Fruit fly (Drosophila melanogaster): Measurements from ENCODE around the gene Nup154.

Nup154 gene

DNA sequence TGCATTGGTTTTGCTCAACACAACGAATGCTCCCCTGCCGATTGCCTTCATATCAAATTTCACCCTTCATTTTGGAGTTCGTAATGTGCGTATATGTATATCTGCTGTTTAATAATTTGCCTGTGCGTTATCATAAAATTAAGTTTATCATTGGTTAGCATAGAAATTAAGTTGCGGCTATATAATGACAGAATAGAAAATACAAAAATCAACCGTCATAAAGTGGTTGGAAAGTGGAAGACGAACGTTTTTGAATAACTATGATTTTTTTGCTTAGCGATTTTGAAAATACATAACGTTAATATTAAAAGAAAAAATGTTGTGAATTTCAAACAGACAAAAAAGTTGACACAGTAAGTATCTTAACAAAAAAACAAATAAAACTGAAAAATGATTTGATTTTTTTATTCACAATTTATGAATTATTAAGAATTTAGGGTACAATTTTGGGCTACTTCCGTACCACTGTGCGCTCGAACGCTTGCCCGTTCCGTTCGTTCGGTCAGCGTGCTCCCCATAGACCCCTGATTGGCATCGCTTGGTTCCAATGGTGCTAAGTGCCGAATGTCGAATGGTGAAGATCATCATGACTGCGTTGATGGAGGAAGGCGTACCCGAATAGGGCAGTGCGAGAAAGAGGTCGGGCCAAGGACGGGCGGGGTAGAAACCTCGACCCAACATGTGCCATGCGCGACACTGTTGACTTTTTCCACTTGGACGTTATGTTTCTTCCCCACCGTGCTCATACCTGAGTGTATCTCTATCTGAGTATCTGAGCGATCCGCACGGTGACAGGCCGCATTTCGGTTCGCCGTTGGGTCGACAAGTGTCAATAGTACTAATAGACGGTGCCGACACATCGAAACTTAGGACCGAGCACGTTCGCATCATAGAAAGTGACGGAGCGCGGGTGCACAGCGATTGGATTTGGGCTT, 33.2 kb downstream of the Nup154 start (continued):
- TF ChIP-seq tin (GFP tag; optimal IDR thresholded peaks at IDR 0.05) (peak; percentile 35), Nf-YB (GFP tag; optimal IDR thresholded peaks at IDR 0.05) (peak; percentile 49), E2f1 (GFP tag; IDR thresholded peaks at IDR 0.05) (no peak), PHDP (tag; optimal IDR thresholded peaks at IDR 0.05) (peak; percentile 68), Rfx (GFP tag; IDR thresholded peaks at IDR 0.05) (peak; percentile 53; the same call in 1 of the 2 replicates), inv (GFP tag; IDR thresholded peaks at IDR 0.05; ENCODE audit: partially characterized antibody) (no peak), CG14014 (GFP tag; IDR thresholded peaks at IDR 0.05) (peak; percentile 36; the same call in 1 of the 2 replicates), cato (GFP tag; optimal IDR thresholded peaks at IDR 0.05; ENCODE audit: borderline replicate concordance) (peak; percentile 26), CG31388 (GFP tag; optimal IDR thresholded peaks at IDR 0.05) (no peak), hbn (GFP tag; IDR thresholded peaks at IDR 0.05; ENCODE audit: partially characterized antibody) (no peak), Fer1 (GFP tag; optimal IDR thresholded peaks at IDR 0.05) (peak; percentile 33), Hey (tag; optimal IDR thresholded peaks at IDR 0.05) (no peak), CG9817 (tag; optimal IDR thresholded peaks at IDR 0.05) (peak; percentile 17), Ets65A (GFP tag) (peak; percentile 67), CG2129 (GFP tag; IDR thresholded peaks at IDR 0.05; ENCODE audit: partially characterized antibody) (no peak), sug (tag; optimal IDR thresholded peaks at IDR 0.05) (no peak), CG18262 (tag; optimal IDR thresholded peaks at IDR 0.05) (peak; percentile 78), Bdp1 (GFP tag; optimal IDR thresholded peaks at IDR 0.05) (no peak), CG17385 (GFP tag; optimal IDR thresholded peaks at IDR 0.05) (peak; percentile 47), crol (GFP tag; IDR thresholded peaks at IDR 0.05) (peak; percentile 88), CG8944 (GFP tag; optimal IDR thresholded peaks at IDR 0.05) (peak; percentile 2), CG17186 (GFP tag; optimal IDR thresholded peaks at IDR 0.05) (no peak), pnt (GFP tag; optimal IDR thresholded peaks at IDR 0.05) (peak; percentile 24), mam (GFP tag; optimal IDR thresholded peaks at IDR 0.05) (peak; percentile 4), run (tag; optimal IDR thresholded peaks at IDR 0.05) (peak; percentile 31), z (GFP tag; IDR thresholded peaks at IDR 0.05) (peak; percentile 67; the same call in 2 of the 3 replicates), CG13775 (GFP tag; optimal IDR thresholded peaks at IDR 0.05) (peak; percentile 50), gce (GFP tag; IDR thresholded peaks at IDR 0.05) (no peak), croc (GFP tag; conservative IDR thresholded peaks at IDR 0.05) (peak; percentile 27; the same call in 2 of the 3 replicates), hb (GFP tag; IDR thresholded peaks at IDR 0.05; ENCODE audit: partially characterized antibody) (no peak), grn (GFP tag; optimal IDR thresholded peaks at IDR 0.05) (peak; percentile 65), lilli (GFP tag; optimal IDR thresholded peaks at IDR 0.05) (peak; percentile 43), CG3838 (GFP tag; optimal IDR thresholded peaks at IDR 0.05) (peak; percentile 12), gsb-n (tag; optimal IDR thresholded peaks at IDR 0.05) (peak; percentile 67), Dip3 (GFP tag; optimal IDR thresholded peaks at IDR 0.05) (peak; percentile 40), CG15479 (GFP tag; optimal IDR thresholded peaks at IDR 0.05) (no peak), CG7928 (GFP tag; optimal IDR thresholded peaks at IDR 0.05) (no peak), prd (optimal IDR thresholded peaks at IDR 0.05) (no peak), prd (GFP tag; IDR thresholded peaks at IDR 0.05) (peak; percentile 6; the same call in 1 of the 3 replicates), CG12769 (tag; optimal IDR thresholded peaks at IDR 0.05) (peak; percentile 68), Bgb (GFP tag; IDR thresholded peaks at IDR 0.05; ENCODE audit: partially characterized antibody) (peak; percentile 30; the same call in 1 of the 2 replicates), CG34224 (GFP tag; IDR thresholded peaks at IDR 0.05; ENCODE audit: partially characterized antibody) (no peak), Antp (GFP tag; optimal IDR thresholded peaks at IDR 0.05) (peak; percentile 7), CG9437 (GFP tag; optimal IDR thresholded peaks at IDR 0.05) (peak; percentile 53), ftz-f1 (GFP tag; optimal IDR thresholded peaks at IDR 0.05) (peak; percentile 17), CG11085 (GFP tag; IDR thresholded peaks at IDR 0.05) (no peak), CG3407 (GFP tag; optimal IDR thresholded peaks at IDR 0.05) (peak; percentile 8), CG2678 (tag; optimal IDR thresholded peaks at IDR 0.05) (peak; percentile 60)
